Worm (Caenorhabditis elegans) whole organism, young adult: ENCODE data around the gene lias-1.

Experiments
- B0035.1 ChIP-seq: sonication (generic microtip); optimal IDR thresholded peaks from 2 replicates; lab custom pipeline; 2016; ENCODE audit warnings: missing genetic modification characterization, mild to moderate bottlenecking, missing compliant biosample characterization, missing genotype, missing genetic modification reagents
- B0336.3 ChIP-seq: fragments of 200-800 bp; sonication (Bioruptor generic); IDR thresholded peaks from 2 replicates; pipeline ENCODE4 v1.3.6; 2022; ENCODE audit warnings: missing genetic modification characterization, missing compliant biosample characterization
- F22D6.2 ChIP-seq: sonication (generic microtip); optimal IDR thresholded peaks from 2 replicates; lab custom pipeline; 2016; ENCODE audit warnings: mild to moderate bottlenecking, missing genetic modification characterization, missing compliant biosample characterization
- F55B11.4 ChIP-seq: sonication (generic microtip); optimal IDR thresholded peaks from 2 replicates; lab custom pipeline; 2016; ENCODE audit warnings: missing compliant biosample characterization, missing genetic modification characterization, borderline replicate concordance; ENCODE audit not compliant: insufficient read depth
- K11D2.4 ChIP-seq: fragments of 200-800 bp; sonication (Bioruptor generic); IDR thresholded peaks from 2 replicates; pipeline ENCODE4 v1.3.6; 2022; ENCODE audit warnings: missing genetic modification reagents, missing genetic modification characterization, missing compliant biosample characterization
- T26A5.8 ChIP-seq: sonication (generic microtip); optimal IDR thresholded peaks from 2 replicates; lab custom pipeline; 2016; ENCODE audit warnings: missing genetic modification characterization, missing compliant biosample characterization
- Y53F4B.3 ChIP-seq: fragments of 200-800 bp; sonication (Bioruptor generic); IDR thresholded peaks from 2 replicates; pipeline ENCODE4 v1.3.6; 2022; ENCODE audit warnings: missing genetic modification reagents, missing genetic modification characterization, missing compliant biosample characterization
- Y53G8AR.9 ChIP-seq: fragments of 200-800 bp; sonication (Bioruptor generic); conservative IDR thresholded peaks from 2 replicates; pipeline ENCODE4 v1.3.6; 2022; ENCODE audit warnings: missing genetic modification reagents, missing genetic modification characterization, missing compliant biosample characterization
- ZK185.1 ChIP-seq: sonication (generic microtip); optimal IDR thresholded peaks from 2 replicates; lab custom pipeline; 2016; ENCODE audit warnings: mild to moderate bottlenecking, missing genetic modification characterization, missing compliant biosample characterization; ENCODE audit not compliant: poor library complexity, severe bottlenecking
- ama-1 ChIP-seq, 3 experiments: fragments of 150-350 bp in 1 of 3; sonication (generic microtip) in 2 of 3; optimal IDR thresholded peaks; 2 replicates each; lab custom pipeline; 2014 to 2018; ENCODE audit warnings: missing biosample characterization in 2 of 3, missing genetic modification characterization in 2 of 3, missing genetic modification reagents in 2 of 3
- aptf-3 ChIP-seq: fragments of 200-800 bp; sonication (Bioruptor generic); IDR thresholded peaks from 2 replicates; pipeline ENCODE4 v1.3.6; 2022; ENCODE audit warnings: missing genetic modification characterization, missing compliant biosample characterization
- athp-1 ChIP-seq: sonication (generic microtip); optimal IDR thresholded peaks from 2 replicates; lab custom pipeline; 2017; ENCODE audit warnings: mild to moderate bottlenecking, missing genetic modification characterization, missing compliant biosample characterization
- attf-3 ChIP-seq: fragments of 200-800 bp; sonication (Bioruptor generic); conservative IDR thresholded peaks from 2 replicates; pipeline ENCODE4 v1.3.6; 2022; ENCODE audit warnings: missing genetic modification reagents, missing genetic modification characterization, missing compliant biosample characterization
- attf-6 ChIP-seq: fragments of 200-800 bp; sonication (Bioruptor generic); IDR thresholded peaks from 2 replicates; pipeline ENCODE4 v1.3.6; 2022; ENCODE audit warnings: missing genetic modification reagents, missing genetic modification characterization, missing compliant biosample characterization
- bed-2 ChIP-seq: fragments of 200-800 bp; sonication (Bioruptor generic); IDR thresholded peaks from 2 replicates; pipeline ENCODE4 v1.3.6; 2022; ENCODE audit warnings: missing genetic modification reagents, missing genetic modification characterization, missing compliant biosample characterization
- cebp-1 ChIP-seq, 2 experiments: fragments of 200-800 bp in 1 of 2; sonication (Bioruptor generic) in 1 of 2; sonication (generic microtip) in 1 of 2; IDR thresholded peaks in 1 of 2; optimal IDR thresholded peaks in 1 of 2; 2 replicates each; pipeline versions ENCODE4 v1.3.6 to Lab custom; 2017 to 2022; ENCODE audit warnings: missing compliant biosample characterization in 2 of 2, missing genetic modification characterization in 2 of 2, mild to moderate bottlenecking in 1 of 2, missing genetic modification reagents in 1 of 2, moderate library complexity in 1 of 2
- cebp-2 ChIP-seq: fragments of 200-800 bp; sonication (Bioruptor generic); IDR thresholded peaks from 2 replicates; pipeline ENCODE4 v1.3.6; 2022; ENCODE audit warnings: missing genetic modification characterization, missing compliant biosample characterization
- ceh-40 ChIP-seq: fragments of 200-800 bp; sonication (Bioruptor generic); IDR thresholded peaks from 2 replicates; pipeline ENCODE4 v1.3.6; 2022; ENCODE audit warnings: missing genetic modification characterization, missing compliant biosample characterization
- ceh-58 ChIP-seq: fragments of 200-800 bp; sonication (Bioruptor generic); IDR thresholded peaks from 2 replicates; pipeline ENCODE4 v1.3.6; 2022; ENCODE audit warnings: missing genetic modification characterization, missing compliant biosample characterization
- ceh-79 ChIP-seq: sonication (generic microtip); optimal IDR thresholded peaks from 2 replicates; lab custom pipeline; 2017; ENCODE audit warnings: mild to moderate bottlenecking, missing genetic modification characterization, missing compliant biosample characterization
- egl-18 ChIP-seq: fragments of 200-800 bp; sonication (Bioruptor generic); IDR thresholded peaks from 2 replicates; pipeline ENCODE4 v1.3.6; 2022; ENCODE audit warnings: missing genetic modification reagents, missing genetic modification characterization, missing compliant biosample characterization
- ekl-4 ChIP-seq: fragments of 200-800 bp; sonication (Bioruptor generic); IDR thresholded peaks from 2 replicates; pipeline ENCODE4 v1.3.6; 2022; ENCODE audit warnings: missing genetic modification reagents, missing genetic modification characterization, missing compliant biosample characterization
- ets-4 ChIP-seq: fragments of 200-800 bp; sonication (Bioruptor generic); optimal IDR thresholded peaks from 2 replicates; lab custom pipeline; 2018; ENCODE audit warnings: mild to moderate bottlenecking, missing genetic modification characterization, missing compliant biosample characterization
- him-1 ChIP-seq: sonication (generic microtip); optimal IDR thresholded peaks from 2 replicates; lab custom pipeline; 2016; ENCODE audit warnings: missing genotype, missing genetic modification reagents, missing genetic modification characterization, missing compliant biosample characterization
- let-607 ChIP-seq, 2 experiments: fragments of 200-800 bp in 1 of 2; sonication (Bioruptor generic) in 1 of 2; sonication (generic microtip) in 1 of 2; optimal IDR thresholded peaks; 2 replicates each; lab custom pipeline; 2016 to 2018; ENCODE audit warnings: mild to moderate bottlenecking in 2 of 2, missing compliant biosample characterization in 2 of 2, missing genetic modification characterization in 2 of 2, moderate library complexity in 2 of 2, missing genotype in 1 of 2
- lin-35 ChIP-seq, 3 experiments: fragments of 150-350 bp in 2 of 3; sonication (generic microtip) in 1 of 3; optimal IDR thresholded peaks; 2 replicates each; lab custom pipeline; 2014 to 2018; ENCODE audit warnings: missing biosample characterization in 3 of 3, missing genetic modification characterization in 3 of 3, missing genetic modification reagents in 3 of 3
- lir-1 ChIP-seq: fragments of 200-800 bp; sonication (Bioruptor generic); conservative IDR thresholded peaks from 2 replicates; pipeline ENCODE4 v1.3.6; 2022; ENCODE audit warnings: missing genetic modification reagents, missing genetic modification characterization, missing compliant biosample characterization
- lsy-27 ChIP-seq: sonication (generic microtip); optimal IDR thresholded peaks from 2 replicates; lab custom pipeline; 2017; ENCODE audit warnings: missing genetic modification characterization, mild to moderate bottlenecking, missing compliant biosample characterization, antibody characterized with exemption, missing genotype, borderline replicate concordance; ENCODE audit not compliant: insufficient read depth
- madf-10 ChIP-seq: sonication (generic microtip); optimal IDR thresholded peaks from 2 replicates; lab custom pipeline; 2016; ENCODE audit warnings: mild to moderate bottlenecking, missing genetic modification characterization, missing compliant biosample characterization
- madf-8 ChIP-seq: fragments of 200-800 bp; sonication (Bioruptor generic); conservative IDR thresholded peaks from 2 replicates; pipeline ENCODE4 v1.3.6; 2022; ENCODE audit warnings: missing genetic modification reagents, missing genetic modification characterization, missing compliant biosample characterization
- mel-28 ChIP-seq: sonication (generic microtip); optimal IDR thresholded peaks from 2 replicates; lab custom pipeline; 2016; ENCODE audit warnings: borderline replicate concordance, mild to moderate bottlenecking, missing genetic modification characterization, missing compliant biosample characterization
- mes-4 ChIP-seq: sonication (generic microtip); optimal IDR thresholded peaks from 2 replicates; lab custom pipeline; 2016; ENCODE audit warnings: missing genotype, missing genetic modification characterization, missing compliant biosample characterization
- mxl-1 ChIP-seq: sonication (generic microtip); optimal IDR thresholded peaks from 2 replicates; lab custom pipeline; 2016; ENCODE audit warnings: missing genetic modification characterization, missing compliant biosample characterization
- nhr-27 ChIP-seq: fragments of 200-800 bp; sonication (Bioruptor generic); optimal IDR thresholded peaks from 2 replicates; lab custom pipeline; 2018; ENCODE audit warnings: mild to moderate bottlenecking, missing genetic modification characterization, moderate library complexity, missing compliant biosample characterization
- rec-8 ChIP-seq, 2 experiments: sonication (generic microtip); optimal IDR thresholded peaks; 2 replicates each; lab custom pipeline; 2016; ENCODE audit warnings: mild to moderate bottlenecking in 2 of 2, missing genetic modification characterization in 2 of 2, missing genetic modification reagents in 2 of 2, missing genotype in 2 of 2, missing biosample characterization in 1 of 2, missing compliant biosample characterization in 1 of 2, moderate library complexity in 1 of 2
- repo-1 ChIP-seq: sonication (generic microtip); optimal IDR thresholded peaks from 2 replicates; lab custom pipeline; 2017; ENCODE audit warnings: mild to moderate bottlenecking, missing genetic modification characterization, missing compliant biosample characterization
- rpc-1 ChIP-seq, 2 experiments: fragments of 150-350 bp in 1 of 2; sonication (generic microtip) in 1 of 2; optimal IDR thresholded peaks; 2 replicates each; lab custom pipeline; 2014 to 2018; ENCODE audit warnings: missing biosample characterization in 1 of 2, missing genetic modification characterization in 1 of 2, missing genetic modification reagents in 1 of 2, missing genotype in 1 of 2
- sea-2 ChIP-seq: fragments of 200-800 bp; sonication (Bioruptor generic); IDR thresholded peaks from 2 replicates; pipeline ENCODE4 v1.3.6; 2022; ENCODE audit warnings: missing genetic modification characterization, missing compliant biosample characterization
- sptf-2 ChIP-seq: fragments of 200-800 bp; sonication (Bioruptor generic); optimal IDR thresholded peaks from 2 replicates; lab custom pipeline; 2018; ENCODE audit warnings: mild to moderate bottlenecking, missing genetic modification characterization, missing compliant biosample characterization
- tbx-9 ChIP-seq: sonication (generic microtip); optimal IDR thresholded peaks from 2 replicates; lab custom pipeline; 2016; ENCODE audit warnings: borderline replicate concordance, missing genetic modification characterization, inconsistent platforms, missing compliant biosample characterization
- tlf-1 ChIP-seq: fragments of 200-800 bp; sonication (Bioruptor generic); optimal IDR thresholded peaks from 2 replicates; lab custom pipeline; 2018; ENCODE audit warnings: mild to moderate bottlenecking, missing genetic modification characterization, missing compliant biosample characterization
- unc-62 ChIP-seq: fragments of 150-350 bp; optimal IDR thresholded peaks from 2 replicates; lab custom pipeline; 2014; ENCODE audit warnings: missing biosample characterization, missing genetic modification reagents, missing genetic modification characterization
- zfh-2 ChIP-seq: fragments of 200-800 bp; sonication (Bioruptor generic); conservative IDR thresholded peaks from 2 replicates; pipeline ENCODE4 v1.3.6; 2022; ENCODE audit warnings: missing genetic modification reagents, missing genetic modification characterization, missing compliant biosample characterization
- zim-3 ChIP-seq: sonication (generic microtip); optimal IDR thresholded peaks from 2 replicates; lab custom pipeline; 2017; ENCODE audit warnings: mild to moderate bottlenecking, missing genetic modification characterization, moderate library complexity, missing compliant biosample characterization
- ztf-22 ChIP-seq: fragments of 200-800 bp; sonication (Bioruptor generic); optimal IDR thresholded peaks from 2 replicates; lab custom pipeline; 2018; ENCODE audit warnings: mild to moderate bottlenecking, missing genetic modification characterization, moderate library complexity, missing compliant biosample characterization
- ztf-6 ChIP-seq: fragments of 200-800 bp; sonication (Bioruptor generic); IDR thresholded peaks from 2 replicates; pipeline ENCODE4 v1.3.6; 2022; ENCODE audit warnings: missing genetic modification reagents, missing genetic modification characterization, missing compliant biosample characterization

Gene lias-1

ce11 chrIII:3460061-3460460, 44.8 kb downstream of the lias-1 start, which contains the start of gene C34C12.8 (continued):
- TF ChIP-seq tlf-1 (peak; percentile 95), F22D6.2 (tag; lab: Kevin White, UChicago) (peak; percentile 82), madf-10 (peak; percentile 70), aptf-3 (GFP tag; lab: Robert Waterston, UW) (no peak), zfh-2 (GFP tag; lab: Robert Waterston, UW) (peak; percentile 50; the same call in 1 of the 2 replicates), attf-3 (GFP tag; lab: Robert Waterston, UW) (peak; percentile 45; the same call in 1 of the 2 replicates), Y53F4B.3 (GFP tag; lab: Robert Waterston, UW) (0 out of 2 replicates have a peak, but pooled peaks have one; percentile 11), ceh-79 (tag; lab: Kevin White, UChicago) (peak; percentile 8), egl-18 (GFP tag; lab: Robert Waterston, UW) (peak; percentile 80; the same call in 1 of the 2 replicates), rpc-1 (optimal IDR thresholded peaks at IDR 0.05; lab: Kevin White, UChicago) (no peak), rpc-1 (tag; optimal IDR thresholded peaks at IDR 0.05; lab: Kevin White, UChicago) (no peak), lir-1 (GFP tag; lab: Robert Waterston, UW) (peak; percentile 91), rec-8 (tag; optimal IDR thresholded peaks at IDR 0.05; lab: Kevin White, UChicago) (peak in 1 of 2 experiments; percentile 50), ceh-58 (GFP tag; lab: Robert Waterston, UW) (no peak), ekl-4 (peak; percentile 96), madf-8 (peak; percentile 80), B0336.3 (GFP tag; lab: Robert Waterston, UW) (peak; percentile 97), Y53G8AR.9 (peak; percentile 99), ZK185.1 (peak; percentile 89), ceh-40 (GFP tag; lab: Robert Waterston, UW) (no peak), ets-4 (GFP tag; lab: Kevin White, UChicago) (peak; percentile 3), cebp-2 (GFP tag; lab: Robert Waterston, UW) (peak; percentile 76; the same call in 1 of the 2 replicates), ztf-6 (GFP tag; lab: Robert Waterston, UW) (no peak), ama-1 (optimal IDR thresholded peaks at IDR 0.05; lab: Kevin White, UChicago) (no peak), ama-1 (GFP tag; optimal IDR thresholded peaks at IDR 0.05; lab: Kevin White, UChicago) (peak in 1 of 2 experiments; percentile 51), mxl-1 (tag; lab: Kevin White, UChicago) (no peak), sea-2 (no peak), tbx-9 (tag; lab: Kevin White, UChicago) (no peak), T26A5.8 (tag; lab: Kevin White, UChicago) (no peak), lin-35 (GFP tag; optimal IDR thresholded peaks at IDR 0.05; lab: Kevin White, UChicago) (peak in 2 of 3 experiments; percentile 91 to 95), nhr-27 (tag; lab: Kevin White, UChicago) (peak; percentile 37), let-607 (tag; optimal IDR thresholded peaks at IDR 0.05; lab: Kevin White, UChicago) (peak; percentile 36 to 77), B0035.1 (tag; lab: Kevin White, UChicago) (peak; percentile 57), him-1 (tag; lab: Kevin White, UChicago) (peak; percentile 19), mel-28 (tag; lab: Kevin White, UChicago) (no peak), ztf-22 (peak; percentile 11), unc-62 (peak; percentile 30), F55B11.4 (tag; lab: Kevin White, UChicago) (no peak), athp-1 (tag; lab: Kevin White, UChicago) (peak; percentile 93), sptf-2 (GFP tag; lab: Kevin White, UChicago) (no peak), cebp-1 (GFP tag; IDR thresholded peaks at IDR 0.05; lab: Robert Waterston, UW) (peak; percentile 33; the same call in 1 of the 2 replicates), cebp-1 (tag; optimal IDR thresholded peaks at IDR 0.05; lab: Kevin White, UChicago) (peak; percentile 94), mes-4 (tag; lab: Kevin White, UChicago) (peak; percentile 44), attf-6 (GFP tag; lab: Robert Waterston, UW) (peak; percentile 72), repo-1 (tag; lab: Kevin White, UChicago) (peak; percentile 94), zim-3 (tag; lab: Kevin White, UChicago) (no peak), lsy-27 (tag; lab: Kevin White, UChicago) (no peak), bed-2 (no peak), K11D2.4 (peak; percentile 96)
